Fruit fly (Drosophila melanogaster): Measurements from ENCODE around the gene asl.

The asl gene

dm6 chr3R:5562956-5563355, 43.4 kb downstream of the asl start:
- TF ChIP-seq rgr (GFP tag; optimal IDR thresholded peaks at IDR 0.05) (no peak), h (GFP tag; optimal IDR thresholded peaks at IDR 0.05) (no peak), Dif (GFP tag; optimal IDR thresholded peaks at IDR 0.05; ENCODE audit: partially characterized antibody) (no peak), Hr83 (GFP tag; optimal IDR thresholded peaks at IDR 0.05; ENCODE audit: poor library complexity, severe bottlenecking) (no peak), sv (GFP tag; optimal IDR thresholded peaks at IDR 0.05) (no peak), OdsH (GFP tag; optimal IDR thresholded peaks at IDR 0.05) (no peak), fru (GFP tag; optimal IDR thresholded peaks at IDR 0.05) (no peak), Jra (GFP tag; optimal IDR thresholded peaks at IDR 0.05) (no peak), Dfd (GFP tag; optimal IDR thresholded peaks at IDR 0.05) (no peak), psq (GFP tag; optimal IDR thresholded peaks at IDR 0.05) (no peak), sage (GFP tag; optimal IDR thresholded peaks at IDR 0.05) (no peak), tai (GFP tag; optimal IDR thresholded peaks at IDR 0.05) (no peak), Hr78 (GFP tag; optimal IDR thresholded peaks at IDR 0.05) (no peak), CG32264 (GFP tag; optimal IDR thresholded peaks at IDR 0.05) (no peak), Hnf4 (GFP tag; optimal IDR thresholded peaks at IDR 0.05) (no peak), brk (GFP tag; optimal IDR thresholded peaks at IDR 0.05) (no peak), foxo (GFP tag; optimal IDR thresholded peaks at IDR 0.05) (no peak)

DNA sequence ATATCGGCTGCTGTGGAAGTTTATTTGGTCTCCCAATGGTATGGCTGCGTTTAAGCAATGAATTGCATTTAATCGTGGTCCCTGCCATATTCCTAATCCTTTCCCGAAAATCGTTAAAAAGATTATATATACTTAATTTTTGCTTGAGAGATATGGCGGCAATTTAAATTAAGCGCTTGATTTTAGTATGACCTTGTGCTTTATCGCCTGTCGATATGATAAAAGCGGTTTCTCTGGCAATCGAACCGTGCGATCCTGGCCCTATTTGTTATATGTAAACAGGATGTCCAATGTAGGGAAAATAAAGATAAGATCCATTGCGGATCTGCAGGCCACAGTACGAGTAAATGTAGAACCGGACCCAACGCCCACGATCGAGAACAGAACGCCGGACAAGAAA, 51.5 kb downstream of the asl start, which contains the start of gene Snm1:
TSS of gene Snm1 (plus strand) at position 233 of the 400 bp plus-strand sequence.
- TF ChIP-seq Jra (GFP tag; optimal IDR thresholded peaks at IDR 0.05) (no peak), Hnf4 (GFP tag; optimal IDR thresholded peaks at IDR 0.05) (no peak), Sp1 (GFP tag; optimal IDR thresholded peaks at IDR 0.05) (no peak), Dif (GFP tag; optimal IDR thresholded peaks at IDR 0.05; ENCODE audit: partially characterized antibody) (peak; percentile 71), Vsx2 (GFP tag; optimal IDR thresholded peaks at IDR 0.05; ENCODE audit: partially characterized antibody) (peak; percentile 91)

DNA sequence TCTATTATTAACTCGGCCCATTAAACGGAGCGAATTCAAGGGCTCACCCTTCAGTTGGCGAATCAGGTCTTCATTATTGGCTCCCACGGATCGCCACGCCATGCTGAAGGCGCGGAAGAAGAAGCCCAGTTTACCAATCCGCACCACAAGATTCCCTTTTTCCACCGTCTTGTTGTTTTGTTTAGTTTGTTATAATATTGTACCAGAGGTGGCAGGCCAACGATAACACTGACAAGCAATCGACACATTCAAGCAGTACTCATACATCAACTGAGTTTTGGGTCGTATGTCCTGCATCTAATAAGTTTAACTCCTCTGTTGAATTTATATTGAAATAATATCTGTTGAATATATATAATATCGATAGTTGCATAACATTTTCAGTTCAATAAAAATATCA, 52.3 kb downstream of the asl start, which contains the start of gene Pcmt:
TSS of gene Pcmt (minus strand) at position 235 of the 400 bp plus-strand sequence.
- TF ChIP-seq Mio (GFP tag; optimal IDR thresholded peaks at IDR 0.05): no peak
- no peak for TF ChIP-seq HLH106 (tag; optimal IDR thresholded peaks at IDR 0.05)
- TF ChIP-seq foxo (GFP tag; optimal IDR thresholded peaks at IDR 0.05): no peak
- TF ChIP-seq Hnf4 (GFP tag; optimal IDR thresholded peaks at IDR 0.05): no peak
- no peak for TF ChIP-seq sv (GFP tag; optimal IDR thresholded peaks at IDR 0.05)
- no peak for TF ChIP-seq dl (GFP tag; optimal IDR thresholded peaks at IDR 0.05; ENCODE audit: insufficient read depth in 1 of 2, partially characterized antibody in 2 of 2)
- no peak for TF ChIP-seq Hr78 (GFP tag; optimal IDR thresholded peaks at IDR 0.05)
- TF ChIP-seq dsf (GFP tag; optimal IDR thresholded peaks at IDR 0.05; ENCODE audit: borderline replicate concordance): no peak
- TF ChIP-seq usp (GFP tag; optimal IDR thresholded peaks at IDR 0.05): no peak
- TF ChIP-seq sage (GFP tag; optimal IDR thresholded peaks at IDR 0.05): no peak
- TF ChIP-seq Abd-B (GFP tag; optimal IDR thresholded peaks at IDR 0.05): no peak
- no peak for TF ChIP-seq CG32264 (GFP tag; optimal IDR thresholded peaks at IDR 0.05)
- TF ChIP-seq GATAd (GFP tag; optimal IDR thresholded peaks at IDR 0.05): no peak
- TF ChIP-seq dmrt93B (GFP tag; optimal IDR thresholded peaks at IDR 0.05): no peak
- no peak for TF ChIP-seq fru (GFP tag; optimal IDR thresholded peaks at IDR 0.05)
- no peak for TF ChIP-seq Rel (GFP tag; optimal IDR thresholded peaks at IDR 0.05)
- TF ChIP-seq Rel (tag; optimal IDR thresholded peaks at IDR 0.05): no peak
